Fruit fly (Drosophila melanogaster) whole organism, embryonic: ENCODE results near the gene Zasp66.

Experiments
- Atf6 ChIP-seq: fragments of 200-800 bp; sonication (Bioruptor generic); IDR thresholded peaks from 2 replicates; pipeline ENCODE4 v1.3.6; 2022; ENCODE audit warnings: missing biosample characterization, missing genetic modification characterization
- Awh ChIP-seq: fragments of 200-800 bp; sonication (Bioruptor generic); IDR thresholded peaks from 2 replicates; pipeline ENCODE4, ENCODE4 v1.3.6; 2022; ENCODE audit warnings: missing biosample characterization, missing genetic modification characterization
- Bgb ChIP-seq: fragments of 200-800 bp; sonication (Bioruptor generic); IDR thresholded peaks from 2 replicates; pipeline ENCODE4 v1.3.6; 2022; ENCODE audit warnings: missing biosample characterization, missing genetic modification characterization; ENCODE audit not compliant: partially characterized antibody
- CG11085 ChIP-seq: fragments of 200-800 bp; sonication (Bioruptor generic); IDR thresholded peaks from 2 replicates; pipeline ENCODE4 v1.3.6; 2022; ENCODE audit warnings: missing biosample characterization, missing genetic modification characterization
- CG11456 ChIP-seq: fragments of 200-800 bp; sonication (Bioruptor generic); IDR thresholded peaks from 3 replicates; pipeline ENCODE4 v1.3.6; 2022; ENCODE audit warnings: missing biosample characterization, missing genetic modification characterization
- CG11695 ChIP-seq: fragments of 200-800 bp; sonication (Bioruptor generic); IDR thresholded peaks from 3 replicates; pipeline ENCODE4 v1.3.6; 2022; ENCODE audit warnings: missing biosample characterization, missing genetic modification characterization
- CG12104 ChIP-seq: fragments of 200-800 bp; sonication (Bioruptor generic); optimal IDR thresholded peaks from 3 replicates; lab custom pipeline; 2016; ENCODE audit warnings: missing biosample characterization, missing genetic modification characterization
- CG12391 ChIP-seq: fragments of 200-800 bp; sonication (Bioruptor generic); optimal IDR thresholded peaks from 3 replicates; lab custom pipeline; 2018; ENCODE audit warnings: missing biosample characterization, mild to moderate bottlenecking, missing genetic modification characterization, moderate library complexity
- CG13624 ChIP-seq: fragments of 200-800 bp; sonication (Bioruptor generic); optimal IDR thresholded peaks from 2 replicates; lab custom pipeline; 2016; ENCODE audit warnings: missing biosample characterization, missing genetic modification characterization
- CG13894 ChIP-seq: fragments of 200-800 bp; sonication (Bioruptor generic); optimal IDR thresholded peaks from 3 replicates; lab custom pipeline; 2018; ENCODE audit warnings: missing biosample characterization, mild to moderate bottlenecking, missing genetic modification characterization, moderate library complexity
- CG15011 ChIP-seq: fragments of 200-800 bp; sonication (Bioruptor generic); optimal IDR thresholded peaks from 3 replicates; lab custom pipeline; 2018; ENCODE audit warnings: missing biosample characterization, mild to moderate bottlenecking, missing genetic modification characterization
- CG15269 ChIP-seq: fragments of 200-800 bp; sonication (Bioruptor generic); optimal IDR thresholded peaks from 2 replicates; lab custom pipeline; 2018; ENCODE audit warnings: missing biosample characterization, mild to moderate bottlenecking, missing genetic modification characterization, moderate library complexity
- CG1603 ChIP-seq: fragments of 200-800 bp; sonication (Bioruptor generic); optimal IDR thresholded peaks from 2 replicates; lab custom pipeline; 2019; ENCODE audit warnings: missing biosample characterization, mild to moderate bottlenecking, missing genetic modification characterization, moderate library complexity
- CG16815 ChIP-seq: fragments of 200-800 bp; sonication (Bioruptor generic); optimal IDR thresholded peaks from 3 replicates; lab custom pipeline; 2017; ENCODE audit warnings: missing biosample characterization, mild to moderate bottlenecking, missing genetic modification characterization
- CG17186 ChIP-seq: fragments of 200-800 bp; sonication (Bioruptor generic); optimal IDR thresholded peaks from 3 replicates; lab custom pipeline; 2017; ENCODE audit warnings: missing biosample characterization, missing genetic modification reagents, missing genetic modification characterization
- CG17568 ChIP-seq: fragments of 200-800 bp; sonication (Bioruptor generic); optimal IDR thresholded peaks from 2 replicates; lab custom pipeline; 2018; ENCODE audit warnings: missing biosample characterization, mild to moderate bottlenecking, missing genetic modification characterization, moderate library complexity
- CG18262 ChIP-seq: fragments of 200-800 bp; optimal IDR thresholded peaks from 3 replicates; lab custom pipeline; 2019; ENCODE audit warnings: missing biosample characterization, mild to moderate bottlenecking, missing genetic modification characterization, moderate library complexity
- CG1832 ChIP-seq: fragments of 200-800 bp; sonication (Bioruptor generic); optimal IDR thresholded peaks from 2 replicates; lab custom pipeline; 2017; ENCODE audit warnings: missing biosample characterization, mild to moderate bottlenecking, missing genetic modification characterization, inconsistent platforms
- CG2129 ChIP-seq: fragments of 200-800 bp; sonication (Bioruptor generic); IDR thresholded peaks from 2 replicates; pipeline ENCODE4 v1.3.6; 2022; ENCODE audit warnings: missing biosample characterization, missing genetic modification characterization; ENCODE audit not compliant: partially characterized antibody
- CG30403 ChIP-seq: fragments of 200-800 bp; sonication (Bioruptor generic); optimal IDR thresholded peaks from 3 replicates; lab custom pipeline; 2016; ENCODE audit warnings: missing biosample characterization, missing genetic modification characterization
- CG30431 ChIP-seq: fragments of 200-800 bp; sonication (Bioruptor generic); optimal IDR thresholded peaks from 2 replicates; lab custom pipeline; 2017; ENCODE audit warnings: missing biosample characterization, missing genetic modification characterization
- CG4404 ChIP-seq: fragments of 200-800 bp; sonication (Bioruptor generic); IDR thresholded peaks from 2 replicates; pipeline ENCODE4 v1.3.6; 2022; ENCODE audit warnings: missing biosample characterization, missing genetic modification characterization
- CG8388 ChIP-seq: fragments of 200-800 bp; sonication (Bioruptor generic); optimal IDR thresholded peaks from 2 replicates; lab custom pipeline; 2019; ENCODE audit warnings: missing biosample characterization, mild to moderate bottlenecking, missing genetic modification characterization, moderate library complexity
- Dad ChIP-seq: fragments of 200-800 bp; sonication (Bioruptor generic); optimal IDR thresholded peaks from 3 replicates; lab custom pipeline; 2016; ENCODE audit warnings: missing biosample characterization, missing genetic modification characterization
- HmgZ ChIP-seq: fragments of 200-800 bp; sonication (Bioruptor generic); optimal IDR thresholded peaks from 2 replicates; lab custom pipeline; 2018; ENCODE audit warnings: missing biosample characterization, mild to moderate bottlenecking, missing genetic modification characterization
- MTF-1 ChIP-seq: fragments of 200-800 bp; sonication (Bioruptor generic); optimal IDR thresholded peaks from 2 replicates; lab custom pipeline; 2018; ENCODE audit warnings: missing biosample characterization, mild to moderate bottlenecking, missing genetic modification characterization, borderline replicate concordance
- Max ChIP-seq: fragments of 200-800 bp; sonication (Bioruptor generic); optimal IDR thresholded peaks from 2 replicates; lab custom pipeline; 2016; ENCODE audit warnings: missing biosample characterization, mild to moderate bottlenecking, missing genetic modification characterization
- Mrtf ChIP-seq: fragments of 200-800 bp; sonication (Bioruptor generic); IDR thresholded peaks from 3 replicates; pipeline ENCODE4 v1.3.6; 2022; ENCODE audit warnings: missing biosample characterization, missing genetic modification characterization
- Myb ChIP-seq: fragments of 200-800 bp; sonication (Bioruptor generic); optimal IDR thresholded peaks from 2 replicates; lab custom pipeline; 2016; ENCODE audit warnings: missing biosample characterization, missing genetic modification characterization
- NC2α ChIP-seq: fragments of 200-800 bp; sonication (Bioruptor generic); optimal IDR thresholded peaks from 2 replicates; lab custom pipeline; 2016; ENCODE audit warnings: missing biosample characterization, missing genetic modification characterization
- Oli ChIP-seq: fragments of 200-800 bp; sonication (Bioruptor generic); optimal IDR thresholded peaks from 2 replicates; lab custom pipeline; 2018; ENCODE audit warnings: missing biosample characterization, mild to moderate bottlenecking, missing genetic modification characterization, moderate library complexity
- Opbp ChIP-seq: fragments of 200-800 bp; sonication (Bioruptor generic); IDR thresholded peaks from 3 replicates; pipeline ENCODE4 v1.3.6; 2022; ENCODE audit warnings: missing biosample characterization, missing genetic modification characterization; ENCODE audit not compliant: partially characterized antibody
- Poxn ChIP-seq: fragments of 200-800 bp; sonication (Bioruptor generic); IDR thresholded peaks from 2 replicates; pipeline ENCODE4 v1.3.6; 2022; ENCODE audit warnings: missing biosample characterization, missing genetic modification characterization
- Xbp1 ChIP-seq: fragments of 200-800 bp; sonication (Bioruptor generic); optimal IDR thresholded peaks from 3 replicates; lab custom pipeline; 2016; ENCODE audit warnings: missing biosample characterization, mild to moderate bottlenecking, missing genetic modification characterization
- ab ChIP-seq: fragments of 200-800 bp; sonication (Bioruptor generic); optimal IDR thresholded peaks from 2 replicates; lab custom pipeline; 2016; ENCODE audit warnings: missing biosample characterization, missing genetic modification characterization
- bab2 ChIP-seq: fragments of 200-800 bp; sonication (Bioruptor generic); optimal IDR thresholded peaks from 2 replicates; lab custom pipeline; 2016; ENCODE audit warnings: missing biosample characterization, missing genetic modification characterization
- cg ChIP-seq: fragments of 200-800 bp; sonication (Bioruptor generic); optimal IDR thresholded peaks from 3 replicates; lab custom pipeline; 2019; ENCODE audit warnings: missing biosample characterization, mild to moderate bottlenecking, missing genetic modification characterization, moderate library complexity
- chn ChIP-seq: fragments of 200-800 bp; sonication (Bioruptor generic); optimal IDR thresholded peaks from 2 replicates; lab custom pipeline; 2016; ENCODE audit warnings: missing biosample characterization, missing genetic modification characterization
- dysf ChIP-seq: fragments of 200-800 bp; sonication (Bioruptor generic); IDR thresholded peaks from 3 replicates; pipeline ENCODE4 v1.3.6; 2022; ENCODE audit warnings: missing biosample characterization, missing genetic modification characterization
- ems ChIP-seq: fragments of 200-800 bp; sonication (Bioruptor generic); optimal IDR thresholded peaks from 3 replicates; lab custom pipeline; 2016; ENCODE audit warnings: missing biosample characterization, missing genetic modification characterization
- fd102C ChIP-seq: fragments of 200-800 bp; sonication (Bioruptor generic); optimal IDR thresholded peaks from 2 replicates; lab custom pipeline; 2018; ENCODE audit warnings: missing biosample characterization, mild to moderate bottlenecking, missing genetic modification characterization, moderate library complexity
- fu2 ChIP-seq: fragments of 200-800 bp; sonication (Bioruptor generic); optimal IDR thresholded peaks from 2 replicates; lab custom pipeline; 2016; ENCODE audit warnings: missing biosample characterization, missing genetic modification characterization
- ind ChIP-seq: fragments of 200-800 bp; sonication (Bioruptor generic); optimal IDR thresholded peaks from 3 replicates; lab custom pipeline; 2016; ENCODE audit warnings: missing biosample characterization, missing genetic modification characterization
- kay ChIP-seq: fragments of 200-800 bp; sonication (Bioruptor generic); optimal IDR thresholded peaks from 2 replicates; lab custom pipeline; 2016; ENCODE audit warnings: missing biosample characterization, missing genetic modification characterization
- mam ChIP-seq: fragments of 200-800 bp; sonication (Bioruptor generic); optimal IDR thresholded peaks from 3 replicates; lab custom pipeline; 2016; ENCODE audit warnings: missing biosample characterization, missing genetic modification characterization
- org-1 ChIP-seq: fragments of 200-800 bp; sonication (Bioruptor generic); optimal IDR thresholded peaks from 2 replicates; lab custom pipeline; 2017; ENCODE audit warnings: missing biosample characterization, missing genetic modification characterization
- pzg ChIP-seq: fragments of 200-800 bp; sonication (Bioruptor generic); optimal IDR thresholded peaks from 3 replicates; lab custom pipeline; 2018; ENCODE audit warnings: missing biosample characterization, mild to moderate bottlenecking, missing genetic modification characterization, moderate library complexity
- shn ChIP-seq: fragments of 200-800 bp; sonication (Bioruptor generic); optimal IDR thresholded peaks from 3 replicates; lab custom pipeline; 2016; ENCODE audit warnings: missing biosample characterization, missing genetic modification characterization
- vfl ChIP-seq: fragments of 200-800 bp; sonication (Bioruptor generic); optimal IDR thresholded peaks from 2 replicates; lab custom pipeline; 2016; ENCODE audit warnings: missing biosample characterization, missing genetic modification characterization

The Zasp66 gene

DNA sequence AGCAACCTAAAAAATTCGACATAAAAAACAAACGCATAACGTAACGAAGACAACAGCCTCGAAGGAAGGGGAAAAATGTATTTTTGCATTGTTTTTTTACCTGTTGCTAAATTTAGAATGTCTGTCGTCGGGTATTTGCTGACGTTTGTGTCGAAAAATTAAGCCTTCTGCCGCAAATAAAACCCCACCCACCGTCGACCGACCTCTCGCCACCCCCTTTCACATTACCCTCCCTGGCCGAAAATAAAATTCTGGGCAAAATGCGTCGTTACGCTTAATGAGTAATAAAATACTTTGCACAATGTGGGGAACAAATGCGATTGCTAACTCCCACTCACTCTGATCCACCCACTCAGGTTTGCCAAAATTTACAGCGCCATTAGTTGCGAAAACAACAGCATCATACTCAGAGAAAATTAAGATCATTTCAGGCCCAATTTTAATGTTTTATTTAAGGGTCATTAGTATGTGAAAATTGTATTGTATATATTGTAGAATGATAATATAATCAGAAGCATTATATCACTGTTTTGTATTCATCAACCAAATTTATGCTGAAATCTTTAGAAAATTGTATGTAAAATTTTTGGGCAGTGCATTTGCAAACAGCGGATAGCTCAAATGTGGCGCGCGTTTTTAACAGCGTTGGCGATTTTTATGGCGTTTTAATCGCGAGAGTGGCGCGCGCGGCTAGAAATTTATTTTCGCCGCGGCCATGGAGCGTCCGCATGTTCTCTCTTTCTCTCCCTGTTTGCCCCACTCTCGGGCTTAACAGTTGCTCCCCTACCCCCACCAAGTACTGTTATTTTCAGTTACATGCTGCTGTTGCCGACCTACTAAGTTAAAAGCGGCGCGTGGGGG is 48.3 kb downstream of the Zasp66 start (continued):
- TF ChIP-seq CG1832 (GFP tag; lab: Kevin White, UChicago) (peak; percentile 28), fu2 (GFP tag; lab: Kevin White, UChicago) (peak; percentile 31), mam (GFP tag; lab: Kevin White, UChicago) (no peak), cg (no peak), CG11695 (peak; percentile 63; the same call in 2 of the 3 replicates), CG11456 (GFP tag; lab: Robert Waterston, UW) (peak; percentile 14; the same call in 1 of the 3 replicates), CG4404 (no peak), Poxn (GFP tag; lab: Robert Waterston, UW) (peak; percentile 37; the same call in 1 of the 2 replicates), Mrtf (no peak), chn (GFP tag; lab: Kevin White, UChicago) (no peak), Atf6 (peak; percentile 77), bab2 (GFP tag; lab: Kevin White, UChicago) (peak; percentile 8), org-1 (GFP tag; lab: Kevin White, UChicago) (peak; percentile 54), Oli (tag; lab: Kevin White, UChicago) (peak; percentile 54), ems (GFP tag; lab: Kevin White, UChicago) (no peak), vfl (GFP tag; lab: Kevin White, UChicago) (peak; percentile 20), CG30403 (GFP tag; lab: Kevin White, UChicago) (peak; percentile 40), Awh (GFP tag; lab: Robert Waterston, UW) (no peak), CG13624 (GFP tag; lab: Kevin White, UChicago) (peak; percentile 70), CG2129 (no peak), CG15011 (GFP tag; lab: Kevin White, UChicago) (no peak), shn (GFP tag; lab: Kevin White, UChicago) (no peak), ab (no peak), Max (no peak), kay (GFP tag; lab: Kevin White, UChicago) (no peak), CG30431 (GFP tag; lab: Kevin White, UChicago) (no peak), HmgZ (peak; percentile 31), Bgb (GFP tag; lab: Robert Waterston, UW) (peak; percentile 22; the same call in 1 of the 2 replicates), CG15269 (tag; lab: Kevin White, UChicago) (peak; percentile 55), ind (GFP tag; lab: Kevin White, UChicago) (peak; percentile 28), fd102C (GFP tag; lab: Kevin White, UChicago) (no peak), pzg (GFP tag; lab: Kevin White, UChicago) (no peak), Dad (GFP tag; lab: Kevin White, UChicago) (no peak), NC2α (GFP tag; lab: Kevin White, UChicago) (no peak), CG18262 (no peak), CG12104 (GFP tag; lab: Kevin White, UChicago) (no peak), CG17186 (GFP tag; lab: Kevin White, UChicago) (no peak), Opbp (GFP tag; lab: Robert Waterston, UW) (no peak), MTF-1 (no peak), dysf (GFP tag; lab: Robert Waterston, UW) (peak; percentile 63; the same call in 2 of the 3 replicates), CG16815 (no peak), Xbp1 (GFP tag; lab: Kevin White, UChicago) (peak; percentile 19), CG11085 (GFP tag; lab: Robert Waterston, UW) (no peak), Myb (no peak), CG17568 (GFP tag; lab: Kevin White, UChicago) (peak; percentile 13), CG1603 (tag; lab: Kevin White, UChicago) (peak; percentile 23), CG12391 (tag; lab: Kevin White, UChicago) (peak; percentile 38), CG13894 (tag; lab: Kevin White, UChicago) (peak; percentile 15), CG8388 (GFP tag; lab: Kevin White, UChicago) (peak; percentile 13)
